Fruit fly (Drosophila melanogaster) whole organism, embryonic: ENCODE data around the gene CG8281.
A peak's percentile ranks its signal among the peaks of the same experiment; 100 is the strongest.

Source experiments
- Adf1 ChIP-seq: fragments of 200-800 bp; sonication (Bioruptor generic); IDR thresholded peaks from 2 replicates; pipeline ENCODE4 v1.3.6; 2022; ENCODE audit warnings: missing biosample characterization, missing genetic modification characterization
- Atf-2 ChIP-seq: fragments of 200-800 bp; sonication (Bioruptor generic); optimal IDR thresholded peaks from 2 replicates; lab custom pipeline; 2016; ENCODE audit warnings: missing biosample characterization, missing genetic modification characterization
- CG11247 ChIP-seq: fragments of 200-800 bp; sonication (Bioruptor generic); IDR thresholded peaks from 2 replicates; pipeline ENCODE4 v1.3.6; 2022; ENCODE audit warnings: missing biosample characterization, missing genetic modification characterization
- CG12391 ChIP-seq: fragments of 200-800 bp; sonication (Bioruptor generic); optimal IDR thresholded peaks from 3 replicates; lab custom pipeline; 2018; ENCODE audit warnings: missing biosample characterization, mild to moderate bottlenecking, missing genetic modification characterization, moderate library complexity
- CG14050 ChIP-seq: fragments of 200-800 bp; sonication (Bioruptor generic); IDR thresholded peaks from 3 replicates; pipeline ENCODE4 v1.3.6; 2022; ENCODE audit warnings: missing biosample characterization, missing genetic modification characterization
- CG14441 ChIP-seq: fragments of 200-800 bp; sonication (Bioruptor generic); IDR thresholded peaks from 2 replicates; pipeline ENCODE4 v1.3.6; 2022; ENCODE audit warnings: missing biosample characterization, missing genetic modification characterization
- CG18619 ChIP-seq: fragments of 200-800 bp; sonication (Bioruptor generic); optimal IDR thresholded peaks from 3 replicates; lab custom pipeline; 2017; ENCODE audit warnings: missing biosample characterization, mild to moderate bottlenecking, missing genetic modification characterization
- CG2199 ChIP-seq: fragments of 200-800 bp; sonication (Bioruptor generic); IDR thresholded peaks from 3 replicates; pipeline ENCODE4 v1.3.6; 2022; ENCODE audit warnings: missing biosample characterization, missing genetic modification characterization
- CG30020 ChIP-seq: fragments of 200-800 bp; optimal IDR thresholded peaks from 2 replicates; lab custom pipeline; 2019; ENCODE audit warnings: missing biosample characterization, mild to moderate bottlenecking, missing genetic modification characterization, moderate library complexity
- CG30403 ChIP-seq: fragments of 200-800 bp; sonication (Bioruptor generic); optimal IDR thresholded peaks from 3 replicates; lab custom pipeline; 2016; ENCODE audit warnings: missing biosample characterization, missing genetic modification characterization
- CG32532 ChIP-seq: fragments of 200-800 bp; sonication (Bioruptor generic); IDR thresholded peaks from 2 replicates; pipeline ENCODE4 v1.3.6; 2022; ENCODE audit warnings: missing biosample characterization, missing genetic modification characterization
- CG34422 ChIP-seq: fragments of 200-800 bp; sonication (Bioruptor generic); IDR thresholded peaks from 3 replicates; pipeline ENCODE4 v1.3.6; 2022; ENCODE audit warnings: missing biosample characterization, missing genetic modification characterization
- CG4820 ChIP-seq: fragments of 200-800 bp; sonication (Bioruptor generic); optimal IDR thresholded peaks from 3 replicates; lab custom pipeline; 2016; ENCODE audit warnings: missing biosample characterization, missing genetic modification characterization
- CG6854 ChIP-seq: fragments of 200-800 bp; sonication (Bioruptor generic); optimal IDR thresholded peaks from 3 replicates; lab custom pipeline; 2017; ENCODE audit warnings: missing biosample characterization, mild to moderate bottlenecking, missing genetic modification characterization
- CG7556 ChIP-seq: fragments of 200-800 bp; sonication (Bioruptor generic); optimal IDR thresholded peaks from 2 replicates; lab custom pipeline; 2017; ENCODE audit warnings: missing biosample characterization, mild to moderate bottlenecking, missing genetic modification characterization
- CG7745 ChIP-seq: fragments of 200-800 bp; sonication (Bioruptor generic); optimal IDR thresholded peaks from 2 replicates; lab custom pipeline; 2018; ENCODE audit warnings: missing biosample characterization, mild to moderate bottlenecking, missing genetic modification characterization, moderate library complexity
- CG7839 ChIP-seq: fragments of 200-800 bp; sonication (Bioruptor generic); optimal IDR thresholded peaks from 3 replicates; lab custom pipeline; 2018; ENCODE audit warnings: missing biosample characterization, mild to moderate bottlenecking, missing genetic modification characterization, moderate library complexity
- CG8944 ChIP-seq: fragments of 200-800 bp; sonication (Bioruptor generic); optimal IDR thresholded peaks from 3 replicates; lab custom pipeline; 2016; ENCODE audit warnings: missing biosample characterization, missing genetic modification characterization
- CrebB ChIP-seq: fragments of 200-800 bp; sonication (Bioruptor generic); optimal IDR thresholded peaks from 3 replicates; lab custom pipeline; 2018; ENCODE audit warnings: missing biosample characterization, mild to moderate bottlenecking, missing genetic modification characterization
- Dek ChIP-seq: fragments of 200-800 bp; sonication (Bioruptor generic); optimal IDR thresholded peaks from 3 replicates; lab custom pipeline; 2019; ENCODE audit warnings: missing biosample characterization, mild to moderate bottlenecking, missing genetic modification characterization, moderate library complexity
- Drgx ChIP-seq: fragments of 200-800 bp; sonication (Bioruptor generic); IDR thresholded peaks from 2 replicates; pipeline ENCODE4 v1.3.6; 2022; ENCODE audit warnings: missing biosample characterization, missing genetic modification characterization
- Eip74EF ChIP-seq, 2 experiments: fragments of 200-800 bp in 1 of 2; fragments of >200 bp in 1 of 2; sonication (Bioruptor generic) in 1 of 2; optimal IDR thresholded peaks; 2 replicates each; lab custom pipeline; 2017 to 2019; ENCODE audit warnings: missing biosample characterization in 2 of 2, missing genetic modification characterization in 2 of 2, mild to moderate bottlenecking in 1 of 2, moderate library complexity in 1 of 2
- Fer1 ChIP-seq: fragments of 200-800 bp; sonication (Bioruptor generic); optimal IDR thresholded peaks from 2 replicates; lab custom pipeline; 2017; ENCODE audit warnings: missing biosample characterization, mild to moderate bottlenecking, missing genetic modification characterization
- Hey ChIP-seq: fragments of 200-800 bp; sonication (Bioruptor generic); optimal IDR thresholded peaks from 3 replicates; lab custom pipeline; 2018; ENCODE audit warnings: missing biosample characterization, mild to moderate bottlenecking, missing genetic modification characterization
- Hr51 ChIP-seq, 2 experiments: fragments of 200-800 bp; sonication (Bioruptor generic); optimal IDR thresholded peaks; 2 replicates in 1 of 2; 3 replicates in 1 of 2; lab custom pipeline; 2016 to 2018; ENCODE audit warnings: missing biosample characterization in 2 of 2, missing genetic modification characterization in 2 of 2, mild to moderate bottlenecking in 1 of 2, moderate library complexity in 1 of 2
- MESR4 ChIP-seq: fragments of 200-800 bp; sonication (Bioruptor generic); optimal IDR thresholded peaks from 2 replicates; lab custom pipeline; 2018; ENCODE audit warnings: missing biosample characterization, mild to moderate bottlenecking, missing genetic modification characterization, moderate library complexity
- Mrtf ChIP-seq: fragments of 200-800 bp; sonication (Bioruptor generic); IDR thresholded peaks from 3 replicates; pipeline ENCODE4 v1.3.6; 2022; ENCODE audit warnings: missing biosample characterization, missing genetic modification characterization
- NC2α ChIP-seq: fragments of 200-800 bp; sonication (Bioruptor generic); optimal IDR thresholded peaks from 2 replicates; lab custom pipeline; 2016; ENCODE audit warnings: missing biosample characterization, missing genetic modification characterization
- NK7.1 ChIP-seq: fragments of 200-800 bp; sonication (Bioruptor generic); optimal IDR thresholded peaks from 3 replicates; lab custom pipeline; 2016; ENCODE audit warnings: missing biosample characterization, missing genetic modification characterization
- Nf-YA ChIP-seq: fragments of 200-800 bp; sonication (Bioruptor generic); IDR thresholded peaks from 2 replicates; pipeline ENCODE4 v1.3.6; 2022; ENCODE audit warnings: missing biosample characterization, missing genetic modification characterization
- Usf ChIP-seq: fragments of 200-800 bp; sonication (Bioruptor generic); optimal IDR thresholded peaks from 2 replicates; lab custom pipeline; 2017; ENCODE audit warnings: missing genotype, missing biosample characterization, missing genetic modification characterization
- aop ChIP-seq: fragments of 200-800 bp; sonication (Bioruptor generic); IDR thresholded peaks from 2 replicates; pipeline ENCODE4 v1.3.6; 2022; ENCODE audit warnings: missing biosample characterization, missing genetic modification characterization
- ara ChIP-seq: fragments of 200-800 bp; sonication (Bioruptor generic); IDR thresholded peaks from 2 replicates; pipeline ENCODE4 v1.3.6; 2022; ENCODE audit warnings: missing biosample characterization, missing genetic modification characterization
- ato ChIP-seq: fragments of 200-800 bp; sonication (Bioruptor generic); IDR thresholded peaks from 2 replicates; pipeline ENCODE4 v1.3.6; 2022; ENCODE audit warnings: missing biosample characterization, missing genetic modification characterization; ENCODE audit not compliant: partially characterized antibody
- bcd ChIP-seq: fragments of 200-800 bp; sonication (Bioruptor generic); optimal IDR thresholded peaks from 2 replicates; lab custom pipeline; 2017; ENCODE audit warnings: missing biosample characterization, mild to moderate bottlenecking, missing genetic modification characterization
- fd3F ChIP-seq: fragments of 200-800 bp; sonication (Bioruptor generic); optimal IDR thresholded peaks from 2 replicates; lab custom pipeline; 2018; ENCODE audit warnings: missing biosample characterization, mild to moderate bottlenecking, missing genetic modification characterization, moderate library complexity
- fd96Cb ChIP-seq: fragments of 200-800 bp; sonication (Bioruptor generic); optimal IDR thresholded peaks from 2 replicates; lab custom pipeline; 2018; ENCODE audit warnings: missing biosample characterization, mild to moderate bottlenecking, missing genetic modification characterization, moderate library complexity
- gcm ChIP-seq: fragments of 200-800 bp; sonication (Bioruptor generic); optimal IDR thresholded peaks from 2 replicates; lab custom pipeline; 2019; ENCODE audit warnings: missing biosample characterization, mild to moderate bottlenecking, missing genetic modification characterization, moderate library complexity
- gfzf ChIP-seq: fragments of 200-800 bp; sonication (Bioruptor generic); optimal IDR thresholded peaks from 2 replicates; lab custom pipeline; 2016; ENCODE audit warnings: missing biosample characterization, mild to moderate bottlenecking, missing genetic modification characterization, moderate library complexity
- gro ChIP-seq: fragments of 200-800 bp; sonication (Bioruptor generic); optimal IDR thresholded peaks from 2 replicates; lab custom pipeline; 2016; ENCODE audit warnings: missing biosample characterization, missing genetic modification characterization
- hb ChIP-seq: fragments of 200-800 bp; sonication (Bioruptor generic); IDR thresholded peaks from 3 replicates; pipeline ENCODE4 v1.3.6; 2022; ENCODE audit warnings: missing biosample characterization, missing genetic modification characterization; ENCODE audit not compliant: partially characterized antibody
- nerfin-1 ChIP-seq: fragments of 200-800 bp; sonication (Bioruptor generic); optimal IDR thresholded peaks from 3 replicates; lab custom pipeline; 2019; ENCODE audit warnings: missing biosample characterization, mild to moderate bottlenecking, missing genetic modification characterization, moderate library complexity
- pfk ChIP-seq: fragments of 200-800 bp; sonication (Bioruptor generic); optimal IDR thresholded peaks from 2 replicates; lab custom pipeline; 2018; ENCODE audit warnings: missing biosample characterization, mild to moderate bottlenecking, missing genetic modification characterization, moderate library complexity
- rib ChIP-seq: fragments of 200-800 bp; sonication (Bioruptor generic); IDR thresholded peaks from 2 replicates; pipeline ENCODE4 v1.3.6; 2022; ENCODE audit warnings: missing biosample characterization, missing genetic modification characterization
- sens-2 ChIP-seq: fragments of 200-800 bp; sonication (Bioruptor generic); IDR thresholded peaks from 2 replicates; pipeline ENCODE4 v1.3.6; 2022; ENCODE audit warnings: missing biosample characterization, missing genetic modification characterization
- shn ChIP-seq: fragments of 200-800 bp; sonication (Bioruptor generic); optimal IDR thresholded peaks from 3 replicates; lab custom pipeline; 2016; ENCODE audit warnings: missing biosample characterization, missing genetic modification characterization
- toy ChIP-seq: fragments of 200-800 bp; sonication (Bioruptor generic); IDR thresholded peaks from 2 replicates; pipeline ENCODE4 v1.3.6; 2022; ENCODE audit warnings: missing biosample characterization, missing genetic modification characterization
- unc-4 ChIP-seq: fragments of 200-800 bp; sonication (Bioruptor generic); IDR thresholded peaks from 2 replicates; pipeline ENCODE4 v1.3.6; 2022; ENCODE audit warnings: missing biosample characterization, missing genetic modification characterization; ENCODE audit not compliant: partially characterized antibody
- wor ChIP-seq: fragments of 200-800 bp; sonication (Bioruptor generic); IDR thresholded peaks from 2 replicates; pipeline ENCODE4 v1.3.6; 2022; ENCODE audit warnings: missing biosample characterization, missing genetic modification characterization
- zen2 ChIP-seq: fragments of 200-800 bp; sonication (Bioruptor generic); IDR thresholded peaks from 3 replicates; pipeline ENCODE4 v1.3.6; 2022; ENCODE audit warnings: missing biosample characterization, missing genetic modification characterization; ENCODE audit not compliant: partially characterized antibody

The CG8281 gene

DNA sequence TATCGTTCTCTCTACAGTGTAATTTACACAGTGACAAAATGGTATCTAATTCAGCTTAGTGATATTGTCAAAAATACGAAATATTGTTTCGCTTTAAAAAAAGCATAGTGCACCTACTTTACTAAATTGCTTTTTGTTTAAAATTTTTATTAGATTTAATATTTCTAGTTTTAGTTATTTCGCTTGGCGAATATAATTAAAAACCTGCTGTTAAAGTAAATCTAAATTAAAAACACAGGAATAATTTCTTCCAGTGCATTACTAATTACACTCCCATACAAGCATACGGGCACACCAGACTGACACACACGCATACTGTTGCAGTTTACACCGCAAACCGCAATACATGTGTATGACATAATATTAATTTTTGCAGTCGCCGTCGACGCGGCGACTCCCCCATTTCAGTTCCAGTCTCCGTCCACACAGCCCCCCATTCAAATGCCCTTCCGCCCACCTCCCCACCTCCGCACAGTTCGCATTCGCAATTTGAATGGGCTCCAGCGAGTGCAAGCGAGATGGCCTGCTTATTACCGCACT lies 48.4 kb upstream of the CG8281 start (continued):
- TF ChIP-seq Eip74EF (GFP tag; optimal IDR thresholded peaks at IDR 0.05; lab: Kevin White, UChicago) (no peak), CG30020 (tag; lab: Kevin White, UChicago) (no peak), CG4820 (GFP tag; lab: Kevin White, UChicago) (no peak), CG14050 (GFP tag; lab: Robert Waterston, UW) (0 out of 3 replicates have a peak, but pooled peaks have one; percentile 24), gcm (no peak), bcd (GFP tag; lab: Kevin White, UChicago) (peak; percentile 68), CG32532 (GFP tag; lab: Robert Waterston, UW) (peak; percentile 89), Atf-2 (GFP tag; lab: Kevin White, UChicago) (no peak), CG6854 (GFP tag; lab: Kevin White, UChicago) (peak; percentile 72), fd96Cb (tag; lab: Kevin White, UChicago) (peak; percentile 22), gro (no peak), CG12391 (tag; lab: Kevin White, UChicago) (peak; percentile 71), Hr51 (GFP tag; optimal IDR thresholded peaks at IDR 0.05; lab: Kevin White, UChicago) (peak in 1 of 2 experiments; percentile 66), nerfin-1 (tag; lab: Kevin White, UChicago) (no peak), Mrtf (GFP tag; lab: Robert Waterston, UW) (peak; percentile 59), CG30403 (GFP tag; lab: Kevin White, UChicago) (peak; percentile 69), shn (no peak), CG7556 (GFP tag; lab: Kevin White, UChicago) (peak; percentile 70), ara (GFP tag; lab: Robert Waterston, UW) (no peak), Adf1 (GFP tag; lab: Robert Waterston, UW) (peak; percentile 57), ato (GFP tag; lab: Robert Waterston, UW) (no peak), pfk (GFP tag; lab: Kevin White, UChicago) (no peak), MESR4 (GFP tag; lab: Kevin White, UChicago) (no peak), CG2199 (GFP tag; lab: Robert Waterston, UW) (no peak), Usf (peak; percentile 51), NK7.1 (GFP tag; lab: Kevin White, UChicago) (no peak), CG7839 (tag; lab: Kevin White, UChicago) (peak; percentile 85), Hey (tag; lab: Kevin White, UChicago) (no peak), Dek (tag; lab: Kevin White, UChicago) (peak; percentile 66), Nf-YA (GFP tag; lab: Robert Waterston, UW) (no peak), CG34422 (GFP tag; lab: Robert Waterston, UW) (peak; percentile 58; the same call in 2 of the 3 replicates), CrebB (tag; lab: Kevin White, UChicago) (peak; percentile 33), fd3F (GFP tag; lab: Kevin White, UChicago) (peak; percentile 73), sens-2 (GFP tag; lab: Robert Waterston, UW) (no peak), Fer1 (GFP tag; lab: Kevin White, UChicago) (peak; percentile 76), CG11247 (GFP tag; lab: Robert Waterston, UW) (peak; percentile 70), rib (GFP tag; lab: Robert Waterston, UW) (peak; percentile 75; the same call in 1 of the 2 replicates), unc-4 (GFP tag; lab: Robert Waterston, UW) (no peak), CG18619 (GFP tag; lab: Kevin White, UChicago) (peak; percentile 68), toy (peak; percentile 59; the same call in 1 of the 2 replicates), Drgx (GFP tag; lab: Robert Waterston, UW) (peak; percentile 88), CG7745 (tag; lab: Kevin White, UChicago) (no peak), wor (GFP tag; lab: Robert Waterston, UW) (peak; percentile 32; the same call in 1 of the 2 replicates), zen2 (no peak), CG14441 (GFP tag; lab: Robert Waterston, UW) (peak; percentile 64), aop (GFP tag; lab: Robert Waterston, UW) (no peak), gfzf (GFP tag; lab: Kevin White, UChicago) (no peak), CG8944 (GFP tag; lab: Kevin White, UChicago) (no peak), hb (GFP tag; lab: Robert Waterston, UW) (no peak), NC2α (no peak)
